Fruit fly (Drosophila melanogaster): ENCODE measurements around the gene CG7333.

Gene CG7333

DNA sequence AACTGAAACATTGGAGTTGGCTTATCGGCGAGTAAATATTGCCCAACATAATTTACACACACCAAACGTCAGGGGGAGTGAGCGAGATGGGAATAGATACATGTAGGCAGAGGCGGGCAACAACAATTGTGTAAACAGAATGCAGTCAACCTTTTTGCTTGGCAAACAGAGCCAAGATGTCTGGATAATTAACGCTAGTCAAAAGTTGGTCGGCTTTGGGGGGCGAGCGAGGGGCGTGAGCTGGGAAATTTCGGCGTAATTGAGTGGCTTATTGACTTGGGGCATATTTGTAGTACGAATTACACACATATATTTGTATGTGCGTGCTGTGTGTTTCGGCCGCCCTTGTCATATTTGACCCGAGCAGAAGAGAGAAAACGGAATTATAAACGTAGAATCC lies 15.6 kb upstream of the CG7333 start:
- TF ChIP-seq fd59A (GFP tag; optimal IDR thresholded peaks at IDR 0.05) (no peak), cyc (GFP tag; optimal IDR thresholded peaks at IDR 0.05) (no peak), CG11294 (GFP tag; IDR thresholded peaks at IDR 0.05) (no peak), Hr39 (GFP tag; optimal IDR thresholded peaks at IDR 0.05) (no peak), dac (GFP tag; optimal IDR thresholded peaks at IDR 0.05) (no peak), Sox14 (GFP tag; optimal IDR thresholded peaks at IDR 0.05) (no peak), CG6854 (GFP tag; optimal IDR thresholded peaks at IDR 0.05) (peak; percentile 4), CG3919 (GFP tag; optimal IDR thresholded peaks at IDR 0.05) (peak; percentile 26), spab (GFP tag; optimal IDR thresholded peaks at IDR 0.05) (peak; percentile 10), net (GFP tag; optimal IDR thresholded peaks at IDR 0.05) (peak; percentile 30), vri (GFP tag; optimal IDR thresholded peaks at IDR 0.05) (peak; percentile 29), CG34406 (GFP tag; optimal IDR thresholded peaks at IDR 0.05) (peak; percentile 32), CG7368 (GFP tag; optimal IDR thresholded peaks at IDR 0.05) (peak; percentile 24), Smox (GFP tag; optimal IDR thresholded peaks at IDR 0.05) (peak; percentile 14), CG10631 (GFP tag; optimal IDR thresholded peaks at IDR 0.05) (no peak), CG4318 (GFP tag; optimal IDR thresholded peaks at IDR 0.05) (no peak), pdm3 (GFP tag; optimal IDR thresholded peaks at IDR 0.05) (peak; percentile 4), Gug (GFP tag; IDR thresholded peaks at IDR 0.05) (no peak), Blimp-1 (GFP tag; optimal IDR thresholded peaks at IDR 0.05) (peak; percentile 21), svp (GFP tag) (peak; percentile 43), Eip93F (GFP tag; optimal IDR thresholded peaks at IDR 0.05) (no peak), Sox15 (GFP tag; optimal IDR thresholded peaks at IDR 0.05) (no peak), Hr38 (GFP tag; optimal IDR thresholded peaks at IDR 0.05) (no peak), CG15336 (GFP tag; IDR thresholded peaks at IDR 0.05) (no peak), esn (GFP tag; optimal IDR thresholded peaks at IDR 0.05) (peak; percentile 36), CG31627 (GFP tag; optimal IDR thresholded peaks at IDR 0.05) (no peak), fkh (GFP tag; optimal IDR thresholded peaks at IDR 0.05) (peak; percentile 99), Met (GFP tag; optimal IDR thresholded peaks at IDR 0.05) (peak; percentile 31), CG6808 (GFP tag; optimal IDR thresholded peaks at IDR 0.05) (peak; percentile 16), eg (GFP tag; IDR thresholded peaks at IDR 0.05) (no peak), CG16779 (tag; optimal IDR thresholded peaks at IDR 0.05) (no peak), dsx (GFP tag; optimal IDR thresholded peaks at IDR 0.05; ENCODE audit: poor library complexity, severe bottlenecking) (no peak), salr (GFP tag; optimal IDR thresholded peaks at IDR 0.05) (no peak), CG9139 (GFP tag; optimal IDR thresholded peaks at IDR 0.05) (no peak), Ets21C (GFP tag; optimal IDR thresholded peaks at IDR 0.05) (no peak), CG1621 (tag; optimal IDR thresholded peaks at IDR 0.05) (no peak), topi (GFP tag; optimal IDR thresholded peaks at IDR 0.05) (peak; percentile 18), ss (GFP tag; optimal IDR thresholded peaks at IDR 0.05) (no peak), CG11902 (GFP tag; optimal IDR thresholded peaks at IDR 0.05) (no peak), CG8632 (GFP tag; optimal IDR thresholded peaks at IDR 0.05) (peak; percentile 1), CG6163 (GFP tag; IDR thresholded peaks at IDR 0.05) (no peak; the same call in 2 of the 3 replicates), Eip78C (GFP tag) (no peak)

DNA sequence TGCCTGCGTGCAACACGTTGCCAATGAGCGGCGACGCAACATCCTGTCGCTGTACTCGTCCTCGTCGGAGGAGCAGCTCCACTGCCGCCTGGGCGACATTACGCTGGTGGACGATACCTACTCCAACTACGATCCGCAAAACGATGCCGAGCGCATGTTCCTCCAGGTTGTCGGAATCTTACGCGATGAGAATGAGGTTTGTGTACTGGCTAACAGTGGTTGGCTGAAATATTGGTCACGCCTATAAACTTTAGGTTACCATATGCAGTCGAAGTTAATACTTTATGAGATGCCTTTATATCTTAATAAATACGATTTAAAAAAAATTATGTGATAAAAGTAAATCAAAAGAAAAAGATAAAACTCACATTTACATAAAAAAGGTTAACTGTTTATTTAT lies 14.1 kb upstream of the CG7333 start:
- TF ChIP-seq achi (GFP tag; optimal IDR thresholded peaks at IDR 0.05), result no peak
- TF ChIP-seq CG4318 (GFP tag; optimal IDR thresholded peaks at IDR 0.05), result no peak
- no peak for TF ChIP-seq CG8119 (GFP tag; IDR thresholded peaks at IDR 0.05)
- no peak for TF ChIP-seq CG9139 (GFP tag; optimal IDR thresholded peaks at IDR 0.05)
- TF ChIP-seq dsx (GFP tag; optimal IDR thresholded peaks at IDR 0.05; ENCODE audit: poor library complexity, severe bottlenecking), result no peak
- TF ChIP-seq CG6808 (GFP tag; optimal IDR thresholded peaks at IDR 0.05), result no peak
- TF ChIP-seq CG3919 (GFP tag; optimal IDR thresholded peaks at IDR 0.05), result no peak
